Fruit fly (Drosophila melanogaster) S2 (cell line): ENCODE results near the gene CASK.

Experiments used
- CG8478 ChIP-seq: fragments of >200 bp; optimal IDR thresholded peaks from 2 replicates; lab custom pipeline; 2018
- CTCF ChIP-seq, 2 experiments: fragments of >200 bp; optimal IDR thresholded peaks; 2 replicates each; lab custom pipeline; 2018

DNA sequence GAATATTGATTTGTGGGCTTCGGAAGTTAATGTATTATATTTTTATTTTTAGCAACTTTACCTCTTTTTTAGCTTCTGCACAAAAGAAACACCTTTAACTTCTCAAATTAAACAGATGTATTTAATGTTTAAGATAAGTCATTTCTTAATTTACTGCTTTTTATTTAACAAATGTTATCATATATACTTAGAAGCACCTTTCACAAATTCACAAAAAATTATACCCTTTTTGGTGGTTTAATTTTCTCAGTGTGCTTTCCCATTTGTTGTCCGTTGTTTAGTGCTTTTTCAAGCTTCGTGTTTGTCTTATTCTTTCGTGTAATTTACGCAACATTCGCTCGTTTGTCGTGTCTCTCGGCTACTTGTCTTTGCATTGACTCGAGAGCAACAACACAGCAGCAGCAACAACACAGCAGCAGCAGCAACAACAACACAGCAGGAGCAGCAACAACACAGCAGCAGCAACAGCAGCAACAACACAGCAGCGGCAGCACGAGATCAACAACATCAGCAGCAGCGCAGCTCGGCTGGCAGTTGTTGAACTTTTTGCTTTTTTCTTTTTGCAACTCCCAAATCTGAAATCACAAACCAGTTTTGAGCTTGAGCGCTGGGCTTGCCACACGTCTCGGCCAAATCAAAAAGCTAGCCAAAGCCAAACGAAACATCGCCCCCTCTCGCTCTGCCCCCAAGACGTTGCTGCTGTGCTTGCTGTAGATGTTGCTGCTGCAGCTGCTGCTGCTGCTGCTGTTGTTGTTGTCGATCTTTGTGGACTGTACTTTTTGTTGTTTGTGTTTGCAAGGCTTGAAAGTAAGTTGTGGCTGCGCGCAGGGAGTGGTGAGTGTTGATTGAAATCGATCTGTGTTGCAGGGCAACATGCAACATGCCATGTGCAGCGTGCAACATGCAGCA lies 14.8 kb upstream of the CASK start:
- TF ChIP-seq CG8478, result no peak
- no peak for TF ChIP-seq CTCF (optimal IDR thresholded peaks at IDR 0.05; lab: Kevin White, UChicago)
